Worm (Caenorhabditis elegans): ENCODE data around the gene srg-37.

The srg-37 gene

ce11 chrX:14236121-14236824 is 1.4 kb upstream of the srg-37 start:
- TF ChIP-seq lin-11 (tag; optimal IDR thresholded peaks at IDR 0.05), result no peak

- TF ChIP-seq elt-3 (tag; optimal IDR thresholded peaks at IDR 0.05), result no peak
- no peak for TF ChIP-seq ceh-82 (tag; optimal IDR thresholded peaks at IDR 0.05)
- TF ChIP-seq zag-1 (tag; optimal IDR thresholded peaks at IDR 0.05), result no peak
- TF ChIP-seq elt-1 (tag; optimal IDR thresholded peaks at IDR 0.05), result no peak
- no peak for TF ChIP-seq sma-3 (GFP tag; optimal IDR thresholded peaks at IDR 0.05)
- TF ChIP-seq nhr-23 (tag; optimal IDR thresholded peaks at IDR 0.05), result no peak
- TF ChIP-seq aly-2 (tag; optimal IDR thresholded peaks at IDR 0.05), result no peak
- TF ChIP-seq ceh-16 (tag; optimal IDR thresholded peaks at IDR 0.05), result no peak
- TF ChIP-seq alr-1 (tag; optimal IDR thresholded peaks at IDR 0.05), result no peak
- no peak for TF ChIP-seq ama-1 (optimal IDR thresholded peaks at IDR 0.05)
Observed at ce11 chrX:14234366-14234765, 466 bp downstream of the srg-37 start, which contains the start of gene srg-36. Gene srg-36, minus strand, starts transcription at chrX:14234466.

- no peak for TF ChIP-seq unc-55 (GFP tag; optimal IDR thresholded peaks at IDR 0.05)
- no peak for TF ChIP-seq Y55F3AM.14 (GFP tag; optimal IDR thresholded peaks at IDR 0.05)
- TF ChIP-seq lsy-2 (tag; optimal IDR thresholded peaks at IDR 0.05), result no peak
- TF ChIP-seq ama-1 (optimal IDR thresholded peaks at IDR 0.05), result no peak
- no peak for TF ChIP-seq R02D3.7 (tag; optimal IDR thresholded peaks at IDR 0.05)
- no peak for TF ChIP-seq sma-3 (GFP tag; optimal IDR thresholded peaks at IDR 0.05)
- TF ChIP-seq mab-5 (tag; optimal IDR thresholded peaks at IDR 0.05), result no peak
- no peak for TF ChIP-seq mbf-1 (tag; optimal IDR thresholded peaks at IDR 0.05)
Observed at ce11 chrX:14231987-14232386, 2.8 kb downstream of the srg-37 start.

ce11 chrX:14228764-14229163 is 6.1 kb downstream of the srg-37 start:
- TF ChIP-seq sma-3 (GFP tag; optimal IDR thresholded peaks at IDR 0.05) (peak; percentile 8), nhr-237 (tag; optimal IDR thresholded peaks at IDR 0.05) (no peak), nhr-23 (tag; optimal IDR thresholded peaks at IDR 0.05) (no peak), ceh-82 (tag; optimal IDR thresholded peaks at IDR 0.05) (no peak), crh-2 (tag; optimal IDR thresholded peaks at IDR 0.05) (peak; percentile 15), nhr-129 (tag; optimal IDR thresholded peaks at IDR 0.05) (peak; percentile 21), nhr-21 (tag; optimal IDR thresholded peaks at IDR 0.05) (peak; percentile 20), Y55F3AM.14 (GFP tag; optimal IDR thresholded peaks at IDR 0.05) (no peak), ztf-11 (tag; optimal IDR thresholded peaks at IDR 0.05) (no peak), F13H6.1 (tag; optimal IDR thresholded peaks at IDR 0.05) (no peak), sma-9 (GFP tag; optimal IDR thresholded peaks at IDR 0.05) (peak; percentile 38), sma-9 (tag; optimal IDR thresholded peaks at IDR 0.05) (no peak), egl-27 (tag; optimal IDR thresholded peaks at IDR 0.05) (peak; percentile 2)

ce11 chrX:14225273-14225672 is 9.6 kb downstream of the srg-37 start, which contains the start of gene cyp-13B2:
Gene cyp-13B2, plus strand, starts transcription at chrX:14225573.
- TF ChIP-seq nhr-6 (tag; optimal IDR thresholded peaks at IDR 0.05), result no peak
- no peak for TF ChIP-seq fos-1 (tag; optimal IDR thresholded peaks at IDR 0.05)
- TF ChIP-seq nhr-237 (tag; optimal IDR thresholded peaks at IDR 0.05), result no peak
- no peak for TF ChIP-seq unc-55 (GFP tag; optimal IDR thresholded peaks at IDR 0.05)
- TF ChIP-seq ztf-11 (tag; optimal IDR thresholded peaks at IDR 0.05), result no peak
- no peak for TF ChIP-seq dmd-4 (tag; optimal IDR thresholded peaks at IDR 0.05)
- no peak for TF ChIP-seq nhr-25 (tag; optimal IDR thresholded peaks at IDR 0.05)

- no peak for TF ChIP-seq aly-2 (tag; optimal IDR thresholded peaks at IDR 0.05)
- no peak for TF ChIP-seq elt-1 (tag; optimal IDR thresholded peaks at IDR 0.05)
- no peak for TF ChIP-seq lin-11 (tag; optimal IDR thresholded peaks at IDR 0.05)
- no peak for TF ChIP-seq skn-1 (tag; optimal IDR thresholded peaks at IDR 0.05)
- TF ChIP-seq nhr-129 (tag; optimal IDR thresholded peaks at IDR 0.05), result no peak
- TF ChIP-seq nhr-21 (tag; optimal IDR thresholded peaks at IDR 0.05), result no peak
- no peak for TF ChIP-seq nhr-23 (tag; optimal IDR thresholded peaks at IDR 0.05)
- TF ChIP-seq unc-39 (tag; optimal IDR thresholded peaks at IDR 0.05), result no peak
- TF ChIP-seq ztf-4 (tag; optimal IDR thresholded peaks at IDR 0.05), result no peak
- TF ChIP-seq ZK546.5 (tag; optimal IDR thresholded peaks at IDR 0.05), result no peak
- TF ChIP-seq nhr-237 (tag; optimal IDR thresholded peaks at IDR 0.05), result no peak
- no peak for TF ChIP-seq sma-3 (GFP tag; optimal IDR thresholded peaks at IDR 0.05)
- TF ChIP-seq ztf-11 (tag; optimal IDR thresholded peaks at IDR 0.05), result no peak
- no peak for TF ChIP-seq ztf-1 (GFP tag; conservative IDR thresholded peaks at IDR 0.05)
- no peak for TF ChIP-seq peb-1 (tag; optimal IDR thresholded peaks at IDR 0.05)
- TF ChIP-seq nhr-10 (tag; optimal IDR thresholded peaks at IDR 0.05), result no peak
Observed at ce11 chrX:14223156-14223555, 11.7 kb downstream of the srg-37 start, which contains the start of gene K06G5.3. Gene K06G5.3, minus strand, starts transcription at chrX:14223256.

Data from whole organism, L2 larva.